Worm (Caenorhabditis elegans): ENCODE results near the gene msp-3.

msp-3 gene

ce11 chrII:4752257-4752728 is 33.8 kb downstream of the msp-3 start, which contains the start of gene F41C3.1:
Gene F41C3.1, plus strand, starts transcription at chrII:4752307.
- TF ChIP-seq lin-15B (tag; optimal IDR thresholded peaks at IDR 0.05) (no peak), unc-39 (tag; optimal IDR thresholded peaks at IDR 0.05) (no peak), ceh-28 (tag; optimal IDR thresholded peaks at IDR 0.05) (no peak), mdl-1 (tag; optimal IDR thresholded peaks at IDR 0.05) (no peak), elt-3 (tag; optimal IDR thresholded peaks at IDR 0.05) (no peak), nhr-25 (tag; optimal IDR thresholded peaks at IDR 0.05) (no peak), jun-1 (tag; optimal IDR thresholded peaks at IDR 0.05) (no peak), elt-2 (tag; optimal IDR thresholded peaks at IDR 0.05) (no peak), pha-4 (tag; optimal IDR thresholded peaks at IDR 0.05) (no peak), nhr-12 (tag; optimal IDR thresholded peaks at IDR 0.05) (no peak), ztf-4 (tag; optimal IDR thresholded peaks at IDR 0.05) (no peak), daf-12 (tag; optimal IDR thresholded peaks at IDR 0.05) (no peak)

ce11 chrII:4749581-4749980 is 36.5 kb downstream of the msp-3 start, which contains the start of gene F41C3.2:
Gene F41C3.2, plus strand, starts transcription at chrII:4749968.
- TF ChIP-seq nhr-25 (tag; optimal IDR thresholded peaks at IDR 0.05) = peak; percentile 46
- peak in 1 of 3 experiments; percentile 2 for TF ChIP-seq elt-3 (tag; optimal IDR thresholded peaks at IDR 0.05)
- no peak for TF ChIP-seq lsy-12 (tag; optimal IDR thresholded peaks at IDR 0.05)
- no peak for TF ChIP-seq ceh-16 (tag; optimal IDR thresholded peaks at IDR 0.05)

- TF ChIP-seq hmg-11 (tag; optimal IDR thresholded peaks at IDR 0.05) (no peak), unc-62 (GFP tag; optimal IDR thresholded peaks at IDR 0.05) (no peak), ceh-82 (tag; optimal IDR thresholded peaks at IDR 0.05) (no peak), nhr-25 (tag; optimal IDR thresholded peaks at IDR 0.05) (peak; percentile 68), zag-1 (tag; optimal IDR thresholded peaks at IDR 0.05) (no peak), unc-39 (tag; optimal IDR thresholded peaks at IDR 0.05) (no peak), elt-3 (tag; optimal IDR thresholded peaks at IDR 0.05) (no peak), mdl-1 (tag; optimal IDR thresholded peaks at IDR 0.05) (no peak), snpc-4 (tag; optimal IDR thresholded peaks at IDR 0.05) (no peak), ztf-4 (tag; optimal IDR thresholded peaks at IDR 0.05) (peak; percentile 6), nhr-28 (tag; optimal IDR thresholded peaks at IDR 0.05) (no peak), elt-1 (tag; optimal IDR thresholded peaks at IDR 0.05) (no peak), ceh-9 (tag; optimal IDR thresholded peaks at IDR 0.05) (no peak), lsy-12 (tag; optimal IDR thresholded peaks at IDR 0.05) (peak; percentile 54), nhr-237 (tag; optimal IDR thresholded peaks at IDR 0.05) (no peak), nhr-43 (tag; optimal IDR thresholded peaks at IDR 0.05; ENCODE audit: poor library complexity, severe bottlenecking) (peak; percentile 57), skn-1 (tag; optimal IDR thresholded peaks at IDR 0.05) (no peak), egl-5 (tag; optimal IDR thresholded peaks at IDR 0.05) (no peak), nfya-1 (tag; optimal IDR thresholded peaks at IDR 0.05; ENCODE audit: insufficient read depth) (no peak), nhr-11 (tag; optimal IDR thresholded peaks at IDR 0.05) (no peak)
Measured at ce11 chrII:4748374-4748773, 37.7 kb downstream of the msp-3 start.

- no peak for TF ChIP-seq jun-1 (tag; optimal IDR thresholded peaks at IDR 0.05)
- no peak for TF ChIP-seq hmg-11 (tag; optimal IDR thresholded peaks at IDR 0.05)
- no peak for TF ChIP-seq egl-27 (tag; optimal IDR thresholded peaks at IDR 0.05)
- TF ChIP-seq unc-39 (tag; optimal IDR thresholded peaks at IDR 0.05) = no peak
- no peak for TF ChIP-seq skn-1 (tag; optimal IDR thresholded peaks at IDR 0.05)
- no peak for TF ChIP-seq egl-5 (tag; optimal IDR thresholded peaks at IDR 0.05)
- peak; percentile 12 for TF ChIP-seq nhr-43 (tag; optimal IDR thresholded peaks at IDR 0.05; ENCODE audit: poor library complexity, severe bottlenecking)
- TF ChIP-seq mml-1 (tag; optimal IDR thresholded peaks at IDR 0.05) = no peak
- no peak for TF ChIP-seq nfya-1 (tag; optimal IDR thresholded peaks at IDR 0.05; ENCODE audit: insufficient read depth)
- peak; percentile 23 for TF ChIP-seq ama-1 (optimal IDR thresholded peaks at IDR 0.05)
- TF ChIP-seq nhr-25 (tag; optimal IDR thresholded peaks at IDR 0.05) = peak; percentile 66
Measured at ce11 chrII:4747697-4748096, 38.4 kb downstream of the msp-3 start.

ce11 chrII:4747063-4747462 is 39.0 kb downstream of the msp-3 start:
- TF ChIP-seq mml-1 (tag; optimal IDR thresholded peaks at IDR 0.05) (peak; percentile 27), nfya-1 (tag; optimal IDR thresholded peaks at IDR 0.05; ENCODE audit: insufficient read depth) (peak; percentile 51), nhr-43 (tag; optimal IDR thresholded peaks at IDR 0.05; ENCODE audit: poor library complexity, severe bottlenecking) (peak; percentile 16), snpc-4 (tag; optimal IDR thresholded peaks at IDR 0.05) (no peak), ZK546.5 (tag; optimal IDR thresholded peaks at IDR 0.05) (no peak), nhr-25 (tag; optimal IDR thresholded peaks at IDR 0.05) (peak; percentile 56), egl-5 (tag; optimal IDR thresholded peaks at IDR 0.05) (no peak)

Data from whole organism, L3 larva.